Fruit fly (Drosophila melanogaster): ENCODE results near the gene Gbeta76C.

Gene Gbeta76C

dm6 chr3L:19687200-19687687, at the start of gene Gbeta76C, which contains the start of gene CG8765:
Gene Gbeta76C, plus strand, starts transcription at chr3L:19687637.
Gene CG8765, minus strand, starts transcription at chr3L:19687353.
- TF ChIP-seq lz (GFP tag; optimal IDR thresholded peaks at IDR 0.05) (peak; percentile 7), eg (GFP tag; IDR thresholded peaks at IDR 0.05) (0 out of 3 replicates have a peak, but pooled peaks have one; percentile 10), CG31627 (GFP tag; optimal IDR thresholded peaks at IDR 0.05) (peak; percentile 38), fkh (GFP tag; optimal IDR thresholded peaks at IDR 0.05) (no peak), CG6163 (GFP tag; IDR thresholded peaks at IDR 0.05) (peak; percentile 21; the same call in 1 of the 3 replicates), CG3032 (tag; optimal IDR thresholded peaks at IDR 0.05) (peak; percentile 30), Ets21C (GFP tag; optimal IDR thresholded peaks at IDR 0.05) (no peak), esn (GFP tag; optimal IDR thresholded peaks at IDR 0.05) (peak; percentile 13)

- TF ChIP-seq Sox14 (GFP tag; optimal IDR thresholded peaks at IDR 0.05) (no peak), Smox (GFP tag; optimal IDR thresholded peaks at IDR 0.05) (no peak), CG11762 (GFP tag; optimal IDR thresholded peaks at IDR 0.05; ENCODE audit: insufficient read depth) (no peak), dac (GFP tag; optimal IDR thresholded peaks at IDR 0.05) (no peak), CG31627 (GFP tag; optimal IDR thresholded peaks at IDR 0.05) (no peak), OdsH (GFP tag; optimal IDR thresholded peaks at IDR 0.05) (no peak), vri (GFP tag; optimal IDR thresholded peaks at IDR 0.05) (no peak), CG6854 (GFP tag; optimal IDR thresholded peaks at IDR 0.05) (peak; percentile 58), ss (GFP tag; optimal IDR thresholded peaks at IDR 0.05) (no peak), spab (GFP tag; optimal IDR thresholded peaks at IDR 0.05) (no peak), achi (GFP tag; optimal IDR thresholded peaks at IDR 0.05) (peak; percentile 75), Hr4 (GFP tag; optimal IDR thresholded peaks at IDR 0.05) (no peak), esn (GFP tag; optimal IDR thresholded peaks at IDR 0.05) (peak; percentile 19), CG1621 (tag; optimal IDR thresholded peaks at IDR 0.05) (no peak), net (GFP tag; optimal IDR thresholded peaks at IDR 0.05) (no peak), CG3032 (tag; optimal IDR thresholded peaks at IDR 0.05) (no peak), Hr38 (GFP tag; optimal IDR thresholded peaks at IDR 0.05) (no peak), eg (GFP tag; IDR thresholded peaks at IDR 0.05) (no peak), CG6163 (GFP tag; IDR thresholded peaks at IDR 0.05) (no peak), Hr39 (GFP tag; optimal IDR thresholded peaks at IDR 0.05) (no peak), CG8319 (GFP tag; optimal IDR thresholded peaks at IDR 0.05) (no peak), fd85E (GFP tag; optimal IDR thresholded peaks at IDR 0.05) (no peak), CG4318 (GFP tag; optimal IDR thresholded peaks at IDR 0.05) (no peak), CG15336 (GFP tag; IDR thresholded peaks at IDR 0.05) (peak; percentile 29; the same call in 1 of the 2 replicates), CG6792 (GFP tag; optimal IDR thresholded peaks at IDR 0.05) (no peak), fd59A (GFP tag; optimal IDR thresholded peaks at IDR 0.05) (no peak)
Observed at dm6 chr3L:19642448-19643020, 44.9 kb upstream of the Gbeta76C start, which contains the start of gene Rnf146. Gene Rnf146, minus strand, starts transcription at chr3L:19642816.

dm6 chr3L:19646292-19646691, 41.1 kb upstream of the Gbeta76C start:
- TF ChIP-seq spab (GFP tag; optimal IDR thresholded peaks at IDR 0.05) (no peak), acj6 (GFP tag; optimal IDR thresholded peaks at IDR 0.05) (no peak), Blimp-1 (GFP tag; optimal IDR thresholded peaks at IDR 0.05) (no peak), Hr39 (GFP tag; optimal IDR thresholded peaks at IDR 0.05) (no peak), topi (GFP tag; optimal IDR thresholded peaks at IDR 0.05) (no peak), OdsH (GFP tag; optimal IDR thresholded peaks at IDR 0.05) (no peak), Eip93F (GFP tag; optimal IDR thresholded peaks at IDR 0.05) (no peak), dac (GFP tag; optimal IDR thresholded peaks at IDR 0.05) (no peak), Sox15 (GFP tag; optimal IDR thresholded peaks at IDR 0.05) (no peak), Eip75B (GFP tag; optimal IDR thresholded peaks at IDR 0.05) (no peak), CG31627 (GFP tag; optimal IDR thresholded peaks at IDR 0.05) (no peak), CG6854 (GFP tag; optimal IDR thresholded peaks at IDR 0.05) (no peak)

dm6 chr3L:19648648-19649047, 38.8 kb upstream of the Gbeta76C start:
- TF ChIP-seq vri (GFP tag; optimal IDR thresholded peaks at IDR 0.05) (peak; percentile 73), Sox14 (GFP tag; optimal IDR thresholded peaks at IDR 0.05) (no peak), Lpt (GFP tag; optimal IDR thresholded peaks at IDR 0.05) (no peak), CG9139 (GFP tag; optimal IDR thresholded peaks at IDR 0.05) (no peak), Smox (GFP tag; optimal IDR thresholded peaks at IDR 0.05) (no peak), svp (GFP tag) (peak; percentile 92), CG1621 (tag; optimal IDR thresholded peaks at IDR 0.05) (no peak), Ets21C (GFP tag; optimal IDR thresholded peaks at IDR 0.05) (no peak), Eip93F (GFP tag; optimal IDR thresholded peaks at IDR 0.05) (peak; percentile 20)
